Fruit fly (Drosophila melanogaster) whole organism: ENCODE results near the gene CG7632.

Source experiments
- CG8478 ChIP-seq: fragments of >200 bp; optimal IDR thresholded peaks from 2 replicates; lab custom pipeline; 2018; ENCODE audit warnings: inconsistent platforms
- Dll ChIP-seq: fragments of >200 bp; optimal IDR thresholded peaks from 2 replicates; lab custom pipeline; 2017
- EcR ChIP-seq, 2 experiments: fragments of >200 bp; optimal IDR thresholded peaks; 2 replicates each; lab custom pipeline; 2017; ENCODE audit warnings: missing biosample characterization in 2 of 2, missing genetic modification characterization in 2 of 2, missing genetic modification reagents in 2 of 2
- pan ChIP-seq: fragments of >200 bp; optimal IDR thresholded peaks from 2 replicates; lab custom pipeline; 2017
- psq ChIP-seq: fragments of >200 bp; optimal IDR thresholded peaks from 2 replicates; lab custom pipeline; 2017
- usp ChIP-seq: fragments of >200 bp; optimal IDR thresholded peaks from 2 replicates; lab custom pipeline; 2017; ENCODE audit warnings: missing biosample characterization, missing genetic modification characterization, mixed read lengths

CG7632 gene

dm6 chr3L:21285639-21286338 is 18.7 kb upstream of the CG7632 start, which contains the start of the genes CG12974 and pzg:
Gene CG12974, minus strand, starts transcription at chr3L:21285962.
Gene pzg, plus strand, starts transcription at chr3L:21286099.
- TF ChIP-seq CG8478 (lab: Kevin White, UChicago) (peak; percentile 83), usp (GFP tag; lab: Kevin White, UChicago) (no peak), pan (no peak), psq (no peak), Dll (lab: Kevin White, UChicago) (no peak), EcR (GFP tag; optimal IDR thresholded peaks at IDR 0.05; lab: Kevin White, UChicago) (peak; percentile 46 to 71)

- TF ChIP-seq usp (GFP tag; lab: Kevin White, UChicago) (no peak), pan (no peak), EcR (GFP tag; optimal IDR thresholded peaks at IDR 0.05; lab: Kevin White, UChicago) (peak in 1 of 2 experiments; percentile 2)
Measured at dm6 chr3L:21290336-21290735, 14.2 kb upstream of the CG7632 start.

- TF ChIP-seq EcR (GFP tag; optimal IDR thresholded peaks at IDR 0.05; lab: Kevin White, UChicago), result no peak
- TF ChIP-seq usp (GFP tag; lab: Kevin White, UChicago), result no peak
- TF ChIP-seq psq, result no peak
Measured at dm6 chr3L:21291055-21291454, 13.4 kb upstream of the CG7632 start.

DNA sequence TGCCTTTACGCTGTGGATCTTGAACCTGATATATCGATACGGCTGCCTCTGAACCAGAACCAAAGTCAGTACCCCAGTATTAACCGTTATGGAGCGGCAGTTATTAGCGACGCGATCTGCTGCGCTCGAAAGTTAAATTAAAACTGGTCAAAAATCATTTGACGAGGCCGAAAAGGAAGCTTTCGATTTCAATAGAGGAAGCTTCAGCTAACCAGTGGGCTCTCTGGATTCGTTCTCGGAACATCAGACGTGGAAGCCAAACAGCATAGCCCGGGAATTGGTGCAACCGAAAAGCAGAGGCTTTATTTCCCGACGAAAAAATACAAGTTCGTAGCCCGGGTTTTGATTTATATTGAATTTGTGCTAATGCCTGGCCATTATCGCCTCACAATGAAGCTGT is 11.8 kb upstream of the CG7632 start, which contains the start of gene Cpr78Ca:
Cpr78Ca (minus strand) TSS at position 101 of the 400 bp plus-strand sequence.
- TF ChIP-seq Dll (lab: Kevin White, UChicago) (no peak), pan (no peak)

DNA sequence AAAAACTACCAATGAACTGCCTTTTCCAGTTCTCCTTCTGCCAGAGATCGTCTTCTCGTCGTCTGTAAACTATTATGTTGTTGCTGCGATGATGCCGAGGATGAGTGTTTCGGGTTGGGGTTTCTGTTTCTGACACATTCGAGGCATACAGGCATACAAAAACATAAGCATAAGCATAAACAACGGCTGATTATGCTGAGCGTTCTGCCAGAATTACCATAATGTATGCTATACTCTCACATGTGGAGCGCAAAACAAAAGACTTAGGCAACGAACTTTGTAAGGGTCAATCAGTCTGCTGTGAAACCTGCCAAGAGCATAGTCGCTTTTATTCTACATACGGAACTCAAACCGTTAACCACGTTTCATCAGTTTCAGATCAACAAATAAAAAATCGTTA is 10.3 kb upstream of the CG7632 start, which contains the start of gene Cpr78Cb:
Cpr78Cb (plus strand) TSS at position 291 of the 400 bp plus-strand sequence.
- TF ChIP-seq Dll (lab: Kevin White, UChicago), result no peak
- no peak for TF ChIP-seq pan
- no peak for TF ChIP-seq CG8478 (lab: Kevin White, UChicago)
- no peak for TF ChIP-seq usp (GFP tag; lab: Kevin White, UChicago)
- no peak for TF ChIP-seq EcR (GFP tag; optimal IDR thresholded peaks at IDR 0.05; lab: Kevin White, UChicago)
- no peak for TF ChIP-seq psq

- TF ChIP-seq EcR (GFP tag; optimal IDR thresholded peaks at IDR 0.05; lab: Kevin White, UChicago) (no peak), CG8478 (lab: Kevin White, UChicago) (no peak), usp (GFP tag; lab: Kevin White, UChicago) (no peak), psq (no peak), pan (no peak), Dll (lab: Kevin White, UChicago) (no peak)
Measured at dm6 chr3L:21297703-21298102, 6.8 kb upstream of the CG7632 start, which contains the start of gene Edg78E. Gene Edg78E, minus strand, starts transcription at chr3L:21297803.

DNA sequence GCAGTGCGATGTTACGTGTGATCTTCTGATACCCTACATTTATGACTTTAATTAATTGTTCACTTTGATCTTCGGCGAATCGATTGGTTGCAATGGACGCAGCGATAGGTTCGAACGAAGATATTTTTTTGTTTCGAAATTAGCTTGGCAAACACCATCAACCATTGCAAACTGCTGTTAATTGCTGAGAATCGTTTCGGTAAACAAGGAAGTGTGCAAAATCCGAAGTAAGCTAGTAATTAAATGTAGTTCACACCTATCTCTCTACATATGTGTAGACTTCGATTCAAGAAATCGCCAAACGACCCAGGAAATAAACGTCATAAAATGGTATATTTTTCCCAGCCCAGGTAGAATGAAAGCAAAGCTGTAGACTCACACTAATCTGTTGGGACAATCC is 6.1 kb upstream of the CG7632 start, which contains the start of gene CG43702:
CG43702 (plus strand) TSS at position 301 of the 400 bp plus-strand sequence.
- no peak for TF ChIP-seq psq
- no peak for TF ChIP-seq CG8478 (lab: Kevin White, UChicago)
- no peak for TF ChIP-seq usp (GFP tag; lab: Kevin White, UChicago)

DNA sequence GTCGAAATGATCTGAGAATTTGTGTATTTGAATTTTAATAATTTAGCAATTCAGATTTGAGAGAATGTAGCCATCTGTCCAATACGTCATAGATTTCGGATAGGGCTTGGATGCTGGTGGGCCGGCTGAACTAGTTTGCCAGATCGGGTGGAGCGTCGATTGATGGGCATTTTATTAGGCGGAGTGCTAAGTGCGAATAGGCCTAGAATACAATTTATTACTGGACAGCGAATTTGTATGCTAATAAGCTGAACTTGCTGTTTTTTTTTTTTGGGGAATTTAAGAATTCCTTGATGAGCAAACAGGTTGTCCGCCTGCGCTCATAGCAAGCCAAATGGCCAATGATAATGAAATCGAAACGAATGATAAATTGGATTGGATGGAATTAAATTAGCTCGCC is 5.3 kb upstream of the CG7632 start:
- TF ChIP-seq usp (GFP tag; lab: Kevin White, UChicago), result no peak
- no peak for TF ChIP-seq EcR (GFP tag; optimal IDR thresholded peaks at IDR 0.05; lab: Kevin White, UChicago)
- TF ChIP-seq psq, result no peak
- TF ChIP-seq Dll (lab: Kevin White, UChicago), result no peak
- no peak for TF ChIP-seq pan

- TF ChIP-seq CG8478 (lab: Kevin White, UChicago), result no peak
- TF ChIP-seq psq, result no peak
- TF ChIP-seq usp (GFP tag; lab: Kevin White, UChicago), result no peak
- no peak for TF ChIP-seq EcR (GFP tag; optimal IDR thresholded peaks at IDR 0.05; lab: Kevin White, UChicago)
Measured at dm6 chr3L:21300280-21300679, 4.2 kb upstream of the CG7632 start, which contains the start of gene Cpr78Cc. Gene Cpr78Cc, plus strand, starts transcription at chr3L:21300580.

DNA sequence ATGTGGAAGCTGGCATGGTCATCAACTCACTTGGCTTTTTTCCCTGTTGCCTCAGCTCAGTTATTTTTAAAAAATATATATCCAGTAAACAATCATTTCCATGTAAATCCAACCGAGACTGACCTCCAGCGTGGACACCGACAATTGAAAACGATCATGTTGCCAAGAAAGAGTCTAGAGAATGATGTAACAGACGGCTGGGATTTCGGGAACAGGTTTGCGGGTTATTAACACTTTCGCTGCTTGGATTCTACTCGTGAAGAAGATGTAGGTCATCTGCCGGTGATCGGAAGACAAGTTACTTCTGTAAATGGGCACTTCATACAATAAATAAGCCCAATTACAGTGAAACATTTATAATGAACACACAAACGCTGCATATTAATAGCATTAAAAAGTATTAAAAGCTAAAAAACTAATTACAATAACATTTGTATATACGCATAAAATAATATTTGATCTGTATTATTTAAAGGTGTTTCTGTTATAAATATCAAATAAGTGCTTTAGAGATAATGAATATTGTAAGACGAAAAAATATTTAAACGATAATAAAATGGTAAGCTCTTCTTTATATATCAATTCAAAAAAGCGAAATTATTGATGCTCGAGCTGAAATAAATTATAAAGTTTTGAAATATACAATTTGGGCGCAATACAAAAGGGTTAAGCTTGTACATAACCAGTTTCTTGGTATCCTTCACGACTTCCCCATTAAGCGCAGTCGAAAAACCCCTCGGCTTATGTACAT is 2.6 kb upstream of the CG7632 start:
- TF ChIP-seq psq (no peak), usp (GFP tag; lab: Kevin White, UChicago) (no peak), CG8478 (lab: Kevin White, UChicago) (no peak), Dll (lab: Kevin White, UChicago) (no peak), EcR (GFP tag; optimal IDR thresholded peaks at IDR 0.05; lab: Kevin White, UChicago) (no peak), pan (no peak)

DNA sequence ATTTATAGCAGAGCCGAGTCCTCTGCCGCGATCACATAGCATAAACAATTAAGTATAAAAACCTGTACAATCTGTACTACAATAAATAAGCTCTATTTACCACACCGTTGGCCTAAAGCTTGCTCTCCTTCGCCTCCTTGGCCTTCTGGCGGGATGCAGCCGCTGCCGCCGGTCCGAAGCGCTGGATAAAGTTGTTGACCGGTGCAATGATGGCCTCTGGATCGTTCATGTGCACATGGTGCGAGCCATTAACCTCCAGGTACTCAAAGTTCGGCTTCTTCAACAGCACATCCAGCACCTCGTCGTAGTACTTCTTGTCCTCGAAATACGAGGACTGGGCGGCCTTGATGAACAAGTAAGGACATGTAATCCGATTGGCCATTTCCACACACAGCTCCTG is 2.0 kb upstream of the CG7632 start:
- no peak for TF ChIP-seq pan
- TF ChIP-seq Dll (lab: Kevin White, UChicago), result no peak
- TF ChIP-seq psq, result no peak
- no peak for TF ChIP-seq EcR (GFP tag; optimal IDR thresholded peaks at IDR 0.05; lab: Kevin White, UChicago)
- no peak for TF ChIP-seq usp (GFP tag; lab: Kevin White, UChicago)
- no peak for TF ChIP-seq CG8478 (lab: Kevin White, UChicago)

- TF ChIP-seq Dll (lab: Kevin White, UChicago) (no peak), CG8478 (lab: Kevin White, UChicago) (no peak), EcR (GFP tag; optimal IDR thresholded peaks at IDR 0.05; lab: Kevin White, UChicago) (no peak), pan (no peak), psq (no peak), usp (GFP tag; lab: Kevin White, UChicago) (no peak)
Measured at dm6 chr3L:21303659-21304058, 838 bp upstream of the CG7632 start.
